Worm (Caenorhabditis elegans): ENCODE data around the gene smf-3.

DNA sequence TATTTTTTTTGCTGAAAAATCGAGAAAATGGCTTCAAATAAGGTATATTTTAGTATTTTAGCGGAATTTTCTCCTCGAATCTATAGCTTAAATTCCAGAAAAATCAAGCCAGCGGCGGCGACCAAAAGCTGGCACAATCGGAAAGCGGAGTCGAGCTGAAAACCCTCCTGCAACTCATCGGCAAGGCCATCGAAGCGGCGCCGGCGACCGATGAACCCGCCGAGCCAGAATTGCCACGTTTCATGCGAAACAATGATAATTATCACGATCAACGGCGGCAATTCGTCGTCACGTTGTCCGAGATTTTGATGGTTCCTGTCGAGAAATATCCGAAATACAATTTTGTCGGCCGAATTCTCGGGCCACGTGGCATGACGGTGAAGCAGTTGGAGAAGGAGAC lies 8.3 kb upstream of the smf-3 start, which contains the start of gene Y69A2AR.32:
- TF ChIP-seq ets-5 (GFP tag; IDR thresholded peaks at IDR 0.05) (no peak), lir-3 (tag; optimal IDR thresholded peaks at IDR 0.05; ENCODE audit: poor library complexity) (no peak)

Measured in whole organism, L1 larva.